Worm (Caenorhabditis elegans) whole organism, dauer: Measurements from ENCODE around the gene H05C05.4.

Source experiments
- unc-62 ChIP-seq: sonication (generic microtip); optimal IDR thresholded peaks from 2 replicates; lab custom pipeline; 2017; ENCODE audit warnings: missing biosample characterization, missing genetic modification reagents, missing genetic modification characterization

Gene H05C05.4

ce11 chrIII:2899705-2900104 is 46.3 kb downstream of the H05C05.4 start:
- TF ChIP-seq unc-62 (GFP tag; lab: Kevin White, UChicago) = no peak
